Worm (Caenorhabditis elegans): ENCODE results near the gene pals-21.
"Not testable (repeated sequence)": the region's sequence is repeated elsewhere in the genome, so short reads cannot be mapped to it uniquely, and the experiment has no call there.

The pals-21 gene

ce11 chrIII:1375491-1375890 is 4.9 kb downstream of the pals-21 start, which contains the start of gene Y82E9BR.10:
Gene Y82E9BR.10, minus strand, starts transcription at chrIII:1375591.
- TF ChIP-seq klf-2 (GFP tag; conservative IDR thresholded peaks at IDR 0.05); med-1 (GFP tag; optimal IDR thresholded peaks at IDR 0.05; ENCODE audit: insufficient read depth); cog-1 (tag; optimal IDR thresholded peaks at IDR 0.05): not testable (repeated sequence)

- TF ChIP-seq klf-2 (GFP tag; conservative IDR thresholded peaks at IDR 0.05), result no peak
- TF ChIP-seq flt-1 (GFP tag; IDR thresholded peaks at IDR 0.05), result no peak
- no peak for TF ChIP-seq ref-1 (GFP tag; conservative IDR thresholded peaks at IDR 0.05)
- TF ChIP-seq cog-1 (tag; optimal IDR thresholded peaks at IDR 0.05), result no peak
- no peak for TF ChIP-seq ztf-29 (GFP tag; IDR thresholded peaks at IDR 0.05)
- no peak for TF ChIP-seq tab-1 (GFP tag; IDR thresholded peaks at IDR 0.05)
- no peak for TF ChIP-seq med-1 (GFP tag; optimal IDR thresholded peaks at IDR 0.05; ENCODE audit: insufficient read depth)
- TF ChIP-seq ztf-23 (GFP tag; IDR thresholded peaks at IDR 0.05), result no peak
- TF ChIP-seq T22C8.4 (GFP tag; IDR thresholded peaks at IDR 0.05), result no peak
Observed at ce11 chrIII:1374355-1374807, 6.1 kb downstream of the pals-21 start, which contains the start of gene Y82E9BR.20. Gene Y82E9BR.20, plus strand, starts transcription at chrIII:1374405.

- no peak for TF ChIP-seq ztf-29 (GFP tag; IDR thresholded peaks at IDR 0.05)
- no peak for TF ChIP-seq cog-1 (tag; optimal IDR thresholded peaks at IDR 0.05)
- no peak for TF ChIP-seq flt-1 (GFP tag; IDR thresholded peaks at IDR 0.05)
- TF ChIP-seq ztf-23 (GFP tag; IDR thresholded peaks at IDR 0.05), result no peak
- TF ChIP-seq tab-1 (GFP tag; IDR thresholded peaks at IDR 0.05), result no peak
- TF ChIP-seq med-1 (GFP tag; optimal IDR thresholded peaks at IDR 0.05; ENCODE audit: insufficient read depth), result no peak
- no peak for TF ChIP-seq T22C8.4 (GFP tag; IDR thresholded peaks at IDR 0.05)
- no peak for TF ChIP-seq ref-1 (GFP tag; conservative IDR thresholded peaks at IDR 0.05)
- TF ChIP-seq klf-2 (GFP tag; conservative IDR thresholded peaks at IDR 0.05), result no peak
Observed at ce11 chrIII:1372563-1372962, 7.9 kb downstream of the pals-21 start.

- TF ChIP-seq ztf-23 (GFP tag; IDR thresholded peaks at IDR 0.05) (no peak), T22C8.4 (GFP tag; IDR thresholded peaks at IDR 0.05) (no peak), klf-2 (GFP tag; conservative IDR thresholded peaks at IDR 0.05) (no peak), med-1 (GFP tag; optimal IDR thresholded peaks at IDR 0.05; ENCODE audit: insufficient read depth) (no peak), tab-1 (GFP tag; IDR thresholded peaks at IDR 0.05) (no peak), cog-1 (tag; optimal IDR thresholded peaks at IDR 0.05) (no peak), ref-1 (GFP tag; conservative IDR thresholded peaks at IDR 0.05) (no peak), flt-1 (GFP tag; IDR thresholded peaks at IDR 0.05) (no peak), ztf-29 (GFP tag; IDR thresholded peaks at IDR 0.05) (no peak)
Observed at ce11 chrIII:1359669-1360068, 20.8 kb downstream of the pals-21 start, which contains the start of gene Y82E9BR.9. Gene Y82E9BR.9, minus strand, starts transcription at chrIII:1359769.

- not testable (repeated sequence) for TF ChIP-seq T22C8.4 (GFP tag; IDR thresholded peaks at IDR 0.05); cog-1 (tag; optimal IDR thresholded peaks at IDR 0.05); med-1 (GFP tag; optimal IDR thresholded peaks at IDR 0.05; ENCODE audit: insufficient read depth)
Observed at ce11 chrIII:1357973-1358372, 22.5 kb downstream of the pals-21 start, which contains the start of gene Y82E9BR.8. Gene Y82E9BR.8, minus strand, starts transcription at chrIII:1358073.

ce11 chrIII:1355320-1355719 is 25.1 kb downstream of the pals-21 start, which contains the start of gene Y82E9BL.1:
Gene Y82E9BL.1, minus strand, starts transcription at chrIII:1355420.
- TF ChIP-seq flt-1 (GFP tag; IDR thresholded peaks at IDR 0.05) (no peak), tab-1 (GFP tag; IDR thresholded peaks at IDR 0.05) (no peak), med-1 (GFP tag; optimal IDR thresholded peaks at IDR 0.05; ENCODE audit: insufficient read depth) (no peak), klf-2 (GFP tag; conservative IDR thresholded peaks at IDR 0.05) (no peak), ztf-29 (GFP tag; IDR thresholded peaks at IDR 0.05) (no peak), ref-1 (GFP tag; conservative IDR thresholded peaks at IDR 0.05) (no peak), cog-1 (tag; optimal IDR thresholded peaks at IDR 0.05) (no peak), ztf-23 (GFP tag; IDR thresholded peaks at IDR 0.05) (no peak), T22C8.4 (GFP tag; IDR thresholded peaks at IDR 0.05) (no peak)

- TF ChIP-seq klf-2 (GFP tag; conservative IDR thresholded peaks at IDR 0.05) (no peak), cog-1 (tag; optimal IDR thresholded peaks at IDR 0.05) (no peak), T22C8.4 (GFP tag; IDR thresholded peaks at IDR 0.05) (no peak), ref-1 (GFP tag; conservative IDR thresholded peaks at IDR 0.05) (no peak), tab-1 (GFP tag; IDR thresholded peaks at IDR 0.05) (no peak), ztf-23 (GFP tag; IDR thresholded peaks at IDR 0.05) (no peak), med-1 (GFP tag; optimal IDR thresholded peaks at IDR 0.05; ENCODE audit: insufficient read depth) (no peak), ztf-29 (GFP tag; IDR thresholded peaks at IDR 0.05) (no peak), flt-1 (GFP tag; IDR thresholded peaks at IDR 0.05) (no peak)
Observed at ce11 chrIII:1354523-1354922, 25.9 kb downstream of the pals-21 start.

ce11 chrIII:1350745-1351144 is 29.7 kb downstream of the pals-21 start, which contains the start of gene Y82E9BL.3:
Gene Y82E9BL.3, minus strand, starts transcription at chrIII:1350845.
- no peak for TF ChIP-seq ztf-29 (GFP tag; IDR thresholded peaks at IDR 0.05)
- no peak for TF ChIP-seq tab-1 (GFP tag; IDR thresholded peaks at IDR 0.05)
- TF ChIP-seq cog-1 (tag; optimal IDR thresholded peaks at IDR 0.05), result no peak
- TF ChIP-seq med-1 (GFP tag; optimal IDR thresholded peaks at IDR 0.05; ENCODE audit: insufficient read depth), result no peak
- TF ChIP-seq flt-1 (GFP tag; IDR thresholded peaks at IDR 0.05), result no peak
- no peak for TF ChIP-seq T22C8.4 (GFP tag; IDR thresholded peaks at IDR 0.05)
- TF ChIP-seq ref-1 (GFP tag; conservative IDR thresholded peaks at IDR 0.05), result no peak
- no peak for TF ChIP-seq ztf-23 (GFP tag; IDR thresholded peaks at IDR 0.05)
- no peak for TF ChIP-seq klf-2 (GFP tag; conservative IDR thresholded peaks at IDR 0.05)

- TF ChIP-seq tab-1 (GFP tag; IDR thresholded peaks at IDR 0.05) (no peak), klf-2 (GFP tag; conservative IDR thresholded peaks at IDR 0.05) (no peak), med-1 (GFP tag; optimal IDR thresholded peaks at IDR 0.05; ENCODE audit: insufficient read depth) (no peak), T22C8.4 (GFP tag; IDR thresholded peaks at IDR 0.05) (no peak), ref-1 (GFP tag; conservative IDR thresholded peaks at IDR 0.05) (no peak), ztf-29 (GFP tag; IDR thresholded peaks at IDR 0.05) (no peak), flt-1 (GFP tag; IDR thresholded peaks at IDR 0.05) (no peak), cog-1 (tag; optimal IDR thresholded peaks at IDR 0.05) (no peak), ztf-23 (GFP tag; IDR thresholded peaks at IDR 0.05) (no peak)
Observed at ce11 chrIII:1349313-1349712, 31.1 kb downstream of the pals-21 start, which contains the start of gene fbxa-25. Gene fbxa-25, minus strand, starts transcription at chrIII:1349450.

ce11 chrIII:1347539-1347938 is 32.9 kb downstream of the pals-21 start, which contains the start of gene Y82E9BL.5:
Gene Y82E9BL.5, minus strand, starts transcription at chrIII:1347639.
- TF ChIP-seq flt-1 (GFP tag; IDR thresholded peaks at IDR 0.05) (no peak), T22C8.4 (GFP tag; IDR thresholded peaks at IDR 0.05) (no peak), ztf-23 (GFP tag; IDR thresholded peaks at IDR 0.05) (no peak), ref-1 (GFP tag; conservative IDR thresholded peaks at IDR 0.05) (no peak), cog-1 (tag; optimal IDR thresholded peaks at IDR 0.05) (no peak), klf-2 (GFP tag; conservative IDR thresholded peaks at IDR 0.05) (no peak), ztf-29 (GFP tag; IDR thresholded peaks at IDR 0.05) (no peak), tab-1 (GFP tag; IDR thresholded peaks at IDR 0.05) (no peak), med-1 (GFP tag; optimal IDR thresholded peaks at IDR 0.05; ENCODE audit: insufficient read depth) (no peak)
